Fruit fly (Drosophila melanogaster) whole organism, embryonic: ENCODE results near the gene Mccc1.

Experiments
- CG5953 ChIP-seq: fragments of 200-800 bp; sonication (Bioruptor generic); IDR thresholded peaks from 2 replicates; pipeline ENCODE4 v1.3.6; 2022; ENCODE audit warnings: missing biosample characterization, missing genetic modification characterization
- br ChIP-seq: fragments of >200 bp; optimal IDR thresholded peaks from 2 replicates; lab custom pipeline; 2017
- grau ChIP-seq: fragments of 200-800 bp; optimal IDR thresholded peaks from 3 replicates; lab custom pipeline; 2019; ENCODE audit warnings: missing biosample characterization, mild to moderate bottlenecking, missing genetic modification characterization, moderate library complexity

- TF ChIP-seq grau (tag; lab: Kevin White, UChicago) (no peak), br (lab: Kevin White, UChicago) (no peak), CG5953 (GFP tag; lab: Robert Waterston, UW) (no peak)
Observed at dm6 chr3R:31767528-31767927, 26.2 kb downstream of the Mccc1 start.
